Fruit fly (Drosophila melanogaster): Measurements from ENCODE around the gene CG43318.

CG43318 gene

dm6 chr3R:15788221-15788620, 45.0 kb downstream of the CG43318 start, which contains the start of gene Uros2:
Gene Uros2 (plus strand): TSS chr3R:15788521.
- no peak for TF ChIP-seq EcR (GFP tag; optimal IDR thresholded peaks at IDR 0.05)
- no peak for TF ChIP-seq CG10348 (GFP tag; IDR thresholded peaks at IDR 0.05)
- TF ChIP-seq CG9948 (tag; optimal IDR thresholded peaks at IDR 0.05), result no peak
- no peak for TF ChIP-seq Pif1A (GFP tag; optimal IDR thresholded peaks at IDR 0.05)
- TF ChIP-seq fd96Ca (GFP tag; IDR thresholded peaks at IDR 0.05), result no peak
- TF ChIP-seq CG17806 (tag; optimal IDR thresholded peaks at IDR 0.05), result no peak
- no peak for TF ChIP-seq gl (tag; optimal IDR thresholded peaks at IDR 0.05)

DNA sequence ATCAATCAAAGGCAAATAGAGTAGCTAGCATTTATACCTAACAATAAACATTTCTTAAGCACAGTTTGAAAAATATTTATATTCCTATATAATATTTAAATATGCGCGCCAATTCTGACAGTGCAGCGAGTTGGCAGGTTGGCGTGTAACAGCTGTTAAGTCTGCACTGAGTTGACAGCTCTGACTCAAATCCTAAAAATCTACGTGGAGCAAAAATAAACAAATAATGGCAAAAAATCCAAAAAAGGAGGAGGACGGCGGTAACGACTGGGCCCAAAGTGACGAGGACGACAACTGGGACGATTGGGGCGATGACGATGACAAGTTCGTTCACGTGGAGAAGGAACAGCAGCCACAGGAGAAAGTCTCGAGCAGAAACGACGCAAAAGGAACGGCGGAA, 46.7 kb downstream of the CG43318 start, which contains the start of gene CG9590:
TSS of gene CG9590 (plus strand) at position 166 of the 400 bp plus-strand sequence.
- TF ChIP-seq CG34367 (tag; optimal IDR thresholded peaks at IDR 0.05) (no peak), CG8301 (tag; optimal IDR thresholded peaks at IDR 0.05) (no peak), D1 (tag; optimal IDR thresholded peaks at IDR 0.05) (no peak), CG14655 (GFP tag; optimal IDR thresholded peaks at IDR 0.05) (no peak), CG32121 (GFP tag; IDR thresholded peaks at IDR 0.05) (no peak), Pif1A (GFP tag; optimal IDR thresholded peaks at IDR 0.05) (no peak), CG10348 (GFP tag; IDR thresholded peaks at IDR 0.05) (no peak), fd96Ca (GFP tag; IDR thresholded peaks at IDR 0.05) (no peak), gl (tag; optimal IDR thresholded peaks at IDR 0.05) (no peak), Snoo (tag; optimal IDR thresholded peaks at IDR 0.05) (no peak)

DNA sequence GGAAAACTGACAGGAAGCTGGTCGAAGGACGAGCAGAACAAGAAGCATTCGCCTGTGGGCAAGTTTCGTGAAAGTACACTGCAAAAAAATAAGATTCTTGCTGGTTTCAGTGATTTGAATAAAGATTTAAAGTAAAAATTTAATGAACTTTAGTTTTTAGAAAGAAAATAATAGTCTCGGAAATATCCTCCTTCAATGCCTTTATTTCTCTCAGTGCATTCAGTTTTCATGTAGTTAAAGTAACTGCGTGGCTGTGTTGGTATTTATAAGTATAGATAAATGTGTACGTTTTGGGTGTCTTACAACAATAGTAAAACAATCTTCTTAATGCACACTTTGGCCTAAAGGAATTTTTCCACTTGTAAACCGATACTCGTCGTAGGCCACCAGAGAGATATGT, 48.9 kb downstream of the CG43318 start:
- TF ChIP-seq CG13204 (GFP tag; optimal IDR thresholded peaks at IDR 0.05), result no peak
- TF ChIP-seq CG8159 (tag; optimal IDR thresholded peaks at IDR 0.05), result no peak
- no peak for TF ChIP-seq CG10348 (GFP tag; IDR thresholded peaks at IDR 0.05)
- TF ChIP-seq EcR (GFP tag; optimal IDR thresholded peaks at IDR 0.05), result no peak
- no peak for TF ChIP-seq CG9948 (tag; optimal IDR thresholded peaks at IDR 0.05)
- no peak for TF ChIP-seq CG14655 (GFP tag; optimal IDR thresholded peaks at IDR 0.05)
- no peak for TF ChIP-seq Ets98B (GFP tag; IDR thresholded peaks at IDR 0.05)
- no peak for TF ChIP-seq Pif1A (GFP tag; optimal IDR thresholded peaks at IDR 0.05)

Data from whole organism, pupa.